Fruit fly (Drosophila melanogaster): ENCODE results near the gene CheA29a.

DNA sequence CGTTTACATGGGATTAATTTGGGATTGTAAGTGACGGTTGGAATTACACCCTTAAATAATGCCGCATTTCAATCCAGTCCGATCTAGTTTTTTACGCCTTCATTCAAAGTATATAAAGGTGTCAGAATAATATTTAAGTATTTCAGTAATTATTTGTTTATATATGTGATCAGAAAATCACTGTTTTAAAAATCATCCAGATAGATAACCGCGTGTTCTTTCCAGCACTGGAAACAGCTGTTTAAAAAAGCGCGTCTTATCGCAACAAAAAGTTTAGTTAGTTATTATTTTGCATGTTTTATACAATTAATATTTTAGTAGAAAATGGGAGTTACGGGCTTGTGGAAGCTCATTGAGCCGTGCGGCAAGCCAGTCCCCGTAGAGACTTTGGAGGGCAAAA, 39.1 kb upstream of the CheA29a start, which contains the start of gene mus201:
- TF ChIP-seq CTCF (optimal IDR thresholded peaks at IDR 0.05) (no peak), CG8478 (optimal IDR thresholded peaks at IDR 0.05) (no peak)
